Fruit fly (Drosophila melanogaster) whole organism, embryonic: ENCODE results near the gene CG15814.

Source experiments
- Blimp-1 ChIP-seq: fragments of 200-800 bp; sonication (Bioruptor generic); optimal IDR thresholded peaks from 3 replicates; lab custom pipeline; 2018; ENCODE audit warnings: missing biosample characterization, missing genetic modification characterization, mild to moderate bottlenecking, moderate library complexity, missing genetic modification reagents
- CG11695 ChIP-seq: fragments of 200-800 bp; sonication (Bioruptor generic); IDR thresholded peaks from 3 replicates; pipeline ENCODE4 v1.3.6; 2022; ENCODE audit warnings: missing biosample characterization, missing genetic modification characterization
- CG18476 ChIP-seq: fragments of 200-800 bp; sonication (Bioruptor generic); optimal IDR thresholded peaks from 2 replicates; lab custom pipeline; 2016; ENCODE audit warnings: missing biosample characterization, mild to moderate bottlenecking, missing genetic modification characterization
- CG7745 ChIP-seq: fragments of 200-800 bp; sonication (Bioruptor generic); optimal IDR thresholded peaks from 2 replicates; lab custom pipeline; 2018; ENCODE audit warnings: missing biosample characterization, mild to moderate bottlenecking, missing genetic modification characterization, moderate library complexity
- CG8765 ChIP-seq: fragments of 200-800 bp; sonication (Bioruptor generic); IDR thresholded peaks from 2 replicates; pipeline ENCODE4 v1.3.6; 2022; ENCODE audit warnings: missing biosample characterization, missing genetic modification characterization
- Ssrp ChIP-seq: fragments of 200-800 bp; sonication (Bioruptor generic); optimal IDR thresholded peaks from 2 replicates; lab custom pipeline; 2018; ENCODE audit warnings: missing biosample characterization, mild to moderate bottlenecking, missing genetic modification characterization, moderate library complexity
- Trl ChIP-seq, 3 experiments: fragments of >200 bp in 2 of 3; fragments of 200-800 bp in 1 of 3; sonication (Bioruptor generic) in 1 of 3; optimal IDR thresholded peaks; 2 replicates in 1 of 3; 3 replicates in 2 of 3; lab custom pipeline; 2016 to 2017; ENCODE audit warnings: missing biosample characterization in 1 of 3, missing genetic modification characterization in 1 of 3
- br ChIP-seq: fragments of >200 bp; optimal IDR thresholded peaks from 2 replicates; lab custom pipeline; 2017
- cwo ChIP-seq: fragments of 200-800 bp; sonication (Bioruptor generic); optimal IDR thresholded peaks from 3 replicates; lab custom pipeline; 2017; ENCODE audit warnings: missing biosample characterization, missing genetic modification characterization, mild to moderate bottlenecking, moderate library complexity, missing genetic modification reagents
- mld ChIP-seq: fragments of 200-800 bp; sonication (Bioruptor generic); IDR thresholded peaks from 3 replicates; pipeline ENCODE4 v1.3.6; 2022; ENCODE audit warnings: missing biosample characterization, missing genetic modification characterization; ENCODE audit not compliant: partially characterized antibody

DNA sequence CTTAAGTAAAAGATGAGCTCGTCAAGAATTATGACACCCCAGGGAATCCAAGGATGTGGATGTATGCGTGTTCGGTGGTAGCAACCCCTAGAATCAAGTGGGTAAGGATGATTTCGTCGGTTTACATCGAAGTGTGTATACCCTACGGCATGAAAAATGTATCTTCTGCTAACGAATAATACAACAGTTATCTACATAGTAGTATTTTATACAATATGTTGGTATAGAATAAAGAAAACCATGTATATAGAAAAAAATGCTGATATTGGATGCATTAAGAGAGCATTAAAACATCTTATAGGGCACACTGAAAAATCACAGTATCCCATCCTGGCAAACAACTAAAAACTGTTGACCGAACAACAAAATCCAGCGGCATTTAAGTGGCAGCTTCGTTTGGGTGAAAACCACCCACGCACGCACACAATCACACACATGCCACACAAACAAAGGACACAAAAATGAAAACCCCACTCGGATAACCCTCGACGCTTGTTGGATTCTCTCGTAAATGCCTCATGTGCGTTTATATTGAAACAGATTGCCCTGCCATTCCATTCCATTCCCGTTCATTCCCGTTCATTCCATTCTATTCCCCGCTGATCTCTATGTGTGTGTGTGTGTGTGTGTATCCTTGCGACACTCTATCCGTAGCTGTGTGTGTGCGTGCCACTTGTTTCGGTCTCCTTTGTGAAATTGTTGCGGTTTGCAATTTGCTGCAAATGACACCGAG lies 50.9 kb downstream of the CG15814 start:
- TF ChIP-seq Blimp-1 (GFP tag; lab: Kevin White, UChicago) = peak; percentile 45
- no peak for TF ChIP-seq Trl (optimal IDR thresholded peaks at IDR 0.05; lab: Kevin White, UChicago)
- TF ChIP-seq Trl (GFP tag; optimal IDR thresholded peaks at IDR 0.05; lab: Kevin White, UChicago) = no peak
- TF ChIP-seq CG18476 (GFP tag; lab: Kevin White, UChicago) = no peak
- no peak for TF ChIP-seq br
- no peak for TF ChIP-seq cwo
- TF ChIP-seq mld (GFP tag; lab: Robert Waterston, UW) = no peak
- TF ChIP-seq CG7745 = no peak
- no peak for TF ChIP-seq CG11695 (GFP tag; lab: Robert Waterston, UW)
- no peak for TF ChIP-seq CG8765 (GFP tag; lab: Robert Waterston, UW)
- TF ChIP-seq Ssrp = peak; percentile 24
